Worm (Caenorhabditis elegans) whole organism, young adult: ENCODE results near the gene Y51H7C.3.

ENCODE experiments used
- F10E7.11 ChIP-seq: sonication (generic microtip); optimal IDR thresholded peaks from 2 replicates; lab custom pipeline; 2017; ENCODE audit warnings: mild to moderate bottlenecking, missing genetic modification characterization, moderate library complexity, missing compliant biosample characterization
- F23B12.7 ChIP-seq: sonication (generic microtip); optimal IDR thresholded peaks from 2 replicates; lab custom pipeline; 2017; ENCODE audit warnings: missing genetic modification characterization, mild to moderate bottlenecking, missing compliant biosample characterization, antibody characterized with exemption, moderate library complexity; ENCODE audit not compliant: insufficient read depth
- F37B4.10 ChIP-seq: fragments of 200-800 bp; sonication (Bioruptor generic); IDR thresholded peaks from 2 replicates; pipeline ENCODE4 v1.3.6; 2022; ENCODE audit warnings: missing genetic modification characterization, missing compliant biosample characterization
- F49E8.2 ChIP-seq: sonication (generic microtip); optimal IDR thresholded peaks from 3 replicates; lab custom pipeline; 2017; ENCODE audit warnings: missing genetic modification characterization, mild to moderate bottlenecking, missing compliant biosample characterization, antibody characterized with exemption, moderate library complexity; ENCODE audit not compliant: insufficient read depth
- F52B5.7 ChIP-seq: sonication (generic microtip); optimal IDR thresholded peaks from 2 replicates; lab custom pipeline; 2016; ENCODE audit warnings: mild to moderate bottlenecking, missing genetic modification characterization, missing compliant biosample characterization
- F55B11.4 ChIP-seq: sonication (generic microtip); optimal IDR thresholded peaks from 2 replicates; lab custom pipeline; 2016; ENCODE audit warnings: missing compliant biosample characterization, missing genetic modification characterization, borderline replicate concordance; ENCODE audit not compliant: insufficient read depth
- F57C9.4 ChIP-seq: sonication (generic microtip); optimal IDR thresholded peaks from 2 replicates; lab custom pipeline; 2017; ENCODE audit warnings: mild to moderate bottlenecking, missing genetic modification characterization, missing compliant biosample characterization
- Y79H2A.3 ChIP-seq: fragments of 200-800 bp; sonication (Bioruptor generic); conservative IDR thresholded peaks from 2 replicates; pipeline ENCODE4 v1.3.6; 2022; ENCODE audit warnings: missing genetic modification reagents, missing genetic modification characterization, missing compliant biosample characterization
- ZK185.1 ChIP-seq: sonication (generic microtip); optimal IDR thresholded peaks from 2 replicates; lab custom pipeline; 2016; ENCODE audit warnings: mild to moderate bottlenecking, missing genetic modification characterization, missing compliant biosample characterization; ENCODE audit not compliant: poor library complexity, severe bottlenecking
- aptf-2 ChIP-seq: fragments of 200-800 bp; sonication (Bioruptor generic); conservative IDR thresholded peaks from 2 replicates; pipeline ENCODE4 v1.3.6; 2022; ENCODE audit warnings: missing genetic modification reagents, missing genetic modification characterization, missing compliant biosample characterization
- atf-7 ChIP-seq: sonication (generic microtip); optimal IDR thresholded peaks from 2 replicates; lab custom pipeline; 2017; ENCODE audit warnings: mild to moderate bottlenecking, missing genetic modification characterization, missing compliant biosample characterization
- ceh-27 ChIP-seq: fragments of 200-800 bp; sonication (Bioruptor generic); optimal IDR thresholded peaks from 2 replicates; lab custom pipeline; 2018; ENCODE audit warnings: mild to moderate bottlenecking, missing genetic modification characterization, moderate library complexity, missing compliant biosample characterization
- ceh-58 ChIP-seq: fragments of 200-800 bp; sonication (Bioruptor generic); IDR thresholded peaks from 2 replicates; pipeline ENCODE4 v1.3.6; 2022; ENCODE audit warnings: missing genetic modification characterization, missing compliant biosample characterization
- ceh-79 ChIP-seq: sonication (generic microtip); optimal IDR thresholded peaks from 2 replicates; lab custom pipeline; 2017; ENCODE audit warnings: mild to moderate bottlenecking, missing genetic modification characterization, missing compliant biosample characterization
- dox-1 ChIP-seq: fragments of 200-800 bp; sonication (Bioruptor generic); IDR thresholded peaks from 2 replicates; pipeline ENCODE4 v1.3.6; 2022; ENCODE audit warnings: missing genetic modification reagents, missing genetic modification characterization, missing compliant biosample characterization
- dpff-1 ChIP-seq: sonication (generic microtip); optimal IDR thresholded peaks from 2 replicates; lab custom pipeline; 2017; ENCODE audit warnings: mild to moderate bottlenecking, missing genetic modification characterization, missing compliant biosample characterization
- ekl-4 ChIP-seq: fragments of 200-800 bp; sonication (Bioruptor generic); IDR thresholded peaks from 2 replicates; pipeline ENCODE4 v1.3.6; 2022; ENCODE audit warnings: missing genetic modification reagents, missing genetic modification characterization, missing compliant biosample characterization
- ets-4 ChIP-seq: fragments of 200-800 bp; sonication (Bioruptor generic); optimal IDR thresholded peaks from 2 replicates; lab custom pipeline; 2018; ENCODE audit warnings: mild to moderate bottlenecking, missing genetic modification characterization, missing compliant biosample characterization
- fkh-3 ChIP-seq: sonication (generic microtip); optimal IDR thresholded peaks from 2 replicates; lab custom pipeline; 2016; ENCODE audit warnings: mild to moderate bottlenecking, missing genetic modification characterization, missing compliant biosample characterization
- gei-17 ChIP-seq: fragments of 200-800 bp; sonication (Bioruptor generic); optimal IDR thresholded peaks from 2 replicates; lab custom pipeline; 2018; ENCODE audit warnings: mild to moderate bottlenecking, missing genetic modification characterization, missing compliant biosample characterization
- him-1 ChIP-seq: sonication (generic microtip); optimal IDR thresholded peaks from 2 replicates; lab custom pipeline; 2016; ENCODE audit warnings: missing genotype, missing genetic modification reagents, missing genetic modification characterization, missing compliant biosample characterization
- hmg-20 ChIP-seq: fragments of 200-800 bp; sonication (Bioruptor generic); IDR thresholded peaks from 2 replicates; pipeline ENCODE4 v1.3.6; 2022; ENCODE audit warnings: missing genetic modification reagents, missing genetic modification characterization, missing compliant biosample characterization
- hsf-1 ChIP-seq: fragments of 200-800 bp; sonication (Bioruptor generic); IDR thresholded peaks from 2 replicates; pipeline ENCODE4 v1.3.6; 2022; ENCODE audit warnings: missing genetic modification reagents, missing genetic modification characterization, missing compliant biosample characterization
- lag-1 ChIP-seq: fragments of 200-800 bp; sonication (Bioruptor generic); IDR thresholded peaks from 2 replicates; pipeline ENCODE4 v1.3.6; 2022; ENCODE audit warnings: missing genetic modification reagents, missing genetic modification characterization, missing compliant biosample characterization
- let-607 ChIP-seq, 2 experiments: fragments of 200-800 bp in 1 of 2; sonication (Bioruptor generic) in 1 of 2; sonication (generic microtip) in 1 of 2; optimal IDR thresholded peaks; 2 replicates each; lab custom pipeline; 2016 to 2018; ENCODE audit warnings: mild to moderate bottlenecking in 2 of 2, missing compliant biosample characterization in 2 of 2, missing genetic modification characterization in 2 of 2, moderate library complexity in 2 of 2, missing genotype in 1 of 2
- lin-40 ChIP-seq: sonication (generic microtip); optimal IDR thresholded peaks from 2 replicates; lab custom pipeline; 2016; ENCODE audit warnings: missing genetic modification characterization, mild to moderate bottlenecking, missing compliant biosample characterization, missing genotype, missing genetic modification reagents
- madf-6 ChIP-seq: fragments of 200-800 bp; sonication (Bioruptor generic); IDR thresholded peaks from 2 replicates; pipeline ENCODE4 v1.3.6; 2022; ENCODE audit warnings: missing genetic modification reagents, missing genetic modification characterization, missing compliant biosample characterization
- nhr-179 ChIP-seq: sonication (generic microtip); optimal IDR thresholded peaks from 2 replicates; lab custom pipeline; 2016; ENCODE audit warnings: mild to moderate bottlenecking, missing genetic modification characterization, missing compliant biosample characterization
- nhr-27 ChIP-seq: fragments of 200-800 bp; sonication (Bioruptor generic); optimal IDR thresholded peaks from 2 replicates; lab custom pipeline; 2018; ENCODE audit warnings: mild to moderate bottlenecking, missing genetic modification characterization, moderate library complexity, missing compliant biosample characterization
- pbrm-1 ChIP-seq: fragments of 200-800 bp; sonication (Bioruptor generic); IDR thresholded peaks from 2 replicates; pipeline ENCODE4 v1.3.6; 2022; ENCODE audit warnings: missing genetic modification reagents, missing genetic modification characterization, missing compliant biosample characterization
- rcor-1 ChIP-seq: fragments of 200-800 bp; sonication (Bioruptor generic); IDR thresholded peaks from 2 replicates; pipeline ENCODE4 v1.3.6; 2022; ENCODE audit warnings: missing genetic modification reagents, missing genetic modification characterization, missing compliant biosample characterization
- rpc-1 ChIP-seq, 2 experiments: fragments of 150-350 bp in 1 of 2; sonication (generic microtip) in 1 of 2; optimal IDR thresholded peaks; 2 replicates each; lab custom pipeline; 2014 to 2018; ENCODE audit warnings: missing biosample characterization in 1 of 2, missing genetic modification characterization in 1 of 2, missing genetic modification reagents in 1 of 2, missing genotype in 1 of 2
- sdz-38 ChIP-seq: sonication (generic microtip); optimal IDR thresholded peaks from 2 replicates; lab custom pipeline; 2016; ENCODE audit warnings: missing genotype, missing genetic modification characterization, missing compliant biosample characterization
- snpc-1.3 ChIP-seq: sonication (generic microtip); optimal IDR thresholded peaks from 2 replicates; lab custom pipeline; 2017; ENCODE audit warnings: missing genetic modification characterization, mild to moderate bottlenecking, missing compliant biosample characterization, antibody characterized with exemption, moderate library complexity, missing genotype, missing genetic modification reagents; ENCODE audit not compliant: insufficient read depth
- tbx-9 ChIP-seq: sonication (generic microtip); optimal IDR thresholded peaks from 2 replicates; lab custom pipeline; 2016; ENCODE audit warnings: borderline replicate concordance, missing genetic modification characterization, inconsistent platforms, missing compliant biosample characterization
- unc-62 ChIP-seq: fragments of 150-350 bp; optimal IDR thresholded peaks from 2 replicates; lab custom pipeline; 2014; ENCODE audit warnings: missing biosample characterization, missing genetic modification reagents, missing genetic modification characterization
- zfh-2 ChIP-seq: fragments of 200-800 bp; sonication (Bioruptor generic); conservative IDR thresholded peaks from 2 replicates; pipeline ENCODE4 v1.3.6; 2022; ENCODE audit warnings: missing genetic modification reagents, missing genetic modification characterization, missing compliant biosample characterization
- ztf-22 ChIP-seq: fragments of 200-800 bp; sonication (Bioruptor generic); optimal IDR thresholded peaks from 2 replicates; lab custom pipeline; 2018; ENCODE audit warnings: mild to moderate bottlenecking, missing genetic modification characterization, moderate library complexity, missing compliant biosample characterization
- ztf-25 ChIP-seq: fragments of 200-800 bp; sonication (Bioruptor generic); IDR thresholded peaks from 2 replicates; pipeline ENCODE4 v1.3.6; 2022; ENCODE audit warnings: missing genetic modification reagents, missing genetic modification characterization, missing compliant biosample characterization
- ztf-28 ChIP-seq: fragments of 200-800 bp; sonication (Bioruptor generic); IDR thresholded peaks from 2 replicates; pipeline ENCODE4 v1.3.6; 2022; ENCODE audit warnings: missing genetic modification reagents, missing genetic modification characterization, missing compliant biosample characterization
- ztf-3 ChIP-seq: fragments of 200-800 bp; sonication (Bioruptor generic); optimal IDR thresholded peaks from 2 replicates; lab custom pipeline; 2018; ENCODE audit warnings: mild to moderate bottlenecking, missing genetic modification characterization, missing compliant biosample characterization

The Y51H7C.3 gene

ce11 chrII:1438336-1438589 lies at the start of gene Y51H7C.3:
Gene Y51H7C.3, plus strand, starts transcription at chrII:1438490.
- TF ChIP-seq ZK185.1 (tag; lab: Kevin White, UChicago) (no peak), madf-6 (GFP tag; lab: Robert Waterston, UW) (no peak), zfh-2 (GFP tag; lab: Robert Waterston, UW) (no peak), ztf-22 (GFP tag; lab: Kevin White, UChicago) (no peak), dpff-1 (tag; lab: Kevin White, UChicago) (no peak), ets-4 (GFP tag; lab: Kevin White, UChicago) (no peak), F52B5.7 (tag; lab: Kevin White, UChicago) (no peak), pbrm-1 (GFP tag; lab: Robert Waterston, UW) (no peak), rpc-1 (optimal IDR thresholded peaks at IDR 0.05; lab: Kevin White, UChicago) (no peak), rpc-1 (tag; optimal IDR thresholded peaks at IDR 0.05; lab: Kevin White, UChicago) (no peak), aptf-2 (no peak), tbx-9 (no peak), let-607 (tag; optimal IDR thresholded peaks at IDR 0.05; lab: Kevin White, UChicago) (no peak), rcor-1 (GFP tag; lab: Robert Waterston, UW) (no peak), unc-62 (GFP tag; lab: Kevin White, UChicago) (no peak), nhr-27 (tag; lab: Kevin White, UChicago) (no peak), ceh-58 (GFP tag; lab: Robert Waterston, UW) (no peak), Y79H2A.3 (no peak), ztf-3 (GFP tag; lab: Kevin White, UChicago) (no peak), ekl-4 (GFP tag; lab: Robert Waterston, UW) (no peak), F55B11.4 (tag; lab: Kevin White, UChicago) (no peak)

ce11 chrII:1397703-1398102 lies 40.6 kb upstream of the Y51H7C.3 start, which contains the start of gene F54D12.8:
Gene F54D12.8, minus strand, starts transcription at chrII:1398038.
- TF ChIP-seq ztf-28 (GFP tag; lab: Robert Waterston, UW) (no peak), F37B4.10 (GFP tag; lab: Robert Waterston, UW) (no peak), F57C9.4 (no peak), sdz-38 (no peak), him-1 (tag; lab: Kevin White, UChicago) (no peak), rpc-1 (optimal IDR thresholded peaks at IDR 0.05; lab: Kevin White, UChicago) (no peak), rpc-1 (tag; optimal IDR thresholded peaks at IDR 0.05; lab: Kevin White, UChicago) (no peak), dox-1 (GFP tag; lab: Robert Waterston, UW) (no peak), aptf-2 (no peak), F49E8.2 (tag; lab: Kevin White, UChicago) (no peak), ztf-25 (GFP tag; lab: Robert Waterston, UW) (no peak), fkh-3 (no peak), F10E7.11 (no peak)

DNA sequence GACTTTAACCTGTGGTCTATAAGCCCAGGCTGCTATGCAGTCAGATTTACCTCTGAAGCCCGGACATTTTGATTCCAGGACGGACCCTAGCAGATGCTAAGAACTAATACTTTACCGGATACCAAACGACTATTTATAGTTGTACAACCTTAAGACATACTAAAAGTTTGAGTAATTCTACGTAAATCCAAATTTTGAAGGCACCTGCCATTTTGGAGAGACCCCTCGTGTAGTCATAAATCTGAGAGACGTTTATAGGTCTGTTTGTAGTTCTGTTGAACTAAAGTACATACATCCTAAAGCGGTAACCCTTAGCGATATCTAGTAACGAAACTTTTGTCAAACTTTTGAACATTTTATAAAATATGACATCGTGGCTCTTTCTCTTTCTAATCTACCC lies 39.9 kb upstream of the Y51H7C.3 start, which contains the start of gene F54D12.2:
F54D12.2 (plus strand) TSS at position 301 of the 400 bp plus-strand sequence.
- TF ChIP-seq let-607 (tag; optimal IDR thresholded peaks at IDR 0.05; lab: Kevin White, UChicago) (no peak), nhr-179 (tag; lab: Kevin White, UChicago) (no peak), hmg-20 (GFP tag; lab: Robert Waterston, UW) (no peak), unc-62 (GFP tag; lab: Kevin White, UChicago) (no peak), lag-1 (no peak), zfh-2 (GFP tag; lab: Robert Waterston, UW) (no peak), ceh-79 (no peak), F23B12.7 (tag; lab: Kevin White, UChicago) (no peak), gei-17 (GFP tag; lab: Kevin White, UChicago) (no peak), snpc-1.3 (tag; lab: Kevin White, UChicago) (no peak), ZK185.1 (tag; lab: Kevin White, UChicago) (no peak), atf-7 (tag; lab: Kevin White, UChicago) (no peak), hsf-1 (GFP tag; lab: Robert Waterston, UW) (no peak), ceh-27 (GFP tag; lab: Kevin White, UChicago) (no peak), lin-40 (no peak), ztf-25 (GFP tag; lab: Robert Waterston, UW) (no peak)
